Worm (Caenorhabditis elegans): ENCODE results near the gene T24B8.3.

DNA sequence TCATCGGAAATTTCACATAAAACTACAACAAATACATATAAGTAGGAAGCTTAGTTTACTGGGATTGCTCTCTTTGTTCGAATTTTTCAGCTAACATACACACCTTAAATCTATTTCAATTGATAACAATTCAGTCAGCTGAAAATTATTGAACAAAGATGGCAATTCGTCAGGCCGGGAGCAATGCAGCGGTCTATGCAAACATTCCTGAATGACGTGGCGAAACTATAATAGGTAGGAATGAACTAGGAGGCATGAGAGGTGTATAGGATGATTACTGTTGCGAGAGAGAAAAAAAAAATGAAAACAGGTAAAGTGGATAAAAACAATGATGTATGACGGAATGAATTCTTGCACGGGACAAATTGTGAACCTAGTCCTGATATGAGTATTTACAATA, 18.9 kb downstream of the T24B8.3 start:
- no peak for TF ChIP-seq aly-2 (tag; optimal IDR thresholded peaks at IDR 0.05)
- TF ChIP-seq nhr-76 (tag; optimal IDR thresholded peaks at IDR 0.05), result no peak
- no peak for TF ChIP-seq skn-1 (tag; optimal IDR thresholded peaks at IDR 0.05)
- no peak for TF ChIP-seq zip-2 (tag; optimal IDR thresholded peaks at IDR 0.05)
- no peak for TF ChIP-seq lim-7 (GFP tag; IDR thresholded peaks at IDR 0.05)
- TF ChIP-seq snpc-4 (tag; optimal IDR thresholded peaks at IDR 0.05), result no peak
- TF ChIP-seq Y75B8A.6 (GFP tag; IDR thresholded peaks at IDR 0.05), result no peak
- no peak for TF ChIP-seq ZK546.5 (tag; optimal IDR thresholded peaks at IDR 0.05)
- no peak for TF ChIP-seq nhr-25 (tag; optimal IDR thresholded peaks at IDR 0.05; ENCODE audit: borderline replicate concordance, insufficient read depth)
- no peak for TF ChIP-seq lin-13 (GFP tag; optimal IDR thresholded peaks at IDR 0.05)
- no peak for TF ChIP-seq pha-4 (GFP tag; IDR thresholded peaks at IDR 0.05)
- no peak for TF ChIP-seq pha-4 (tag; optimal IDR thresholded peaks at IDR 0.05)
